Fruit fly (Drosophila melanogaster) whole organism, wandering third instar larva: ENCODE results near the gene CG17560.

Source experiments
- Dfd ChIP-seq: fragments of >200 bp; optimal IDR thresholded peaks from 2 replicates; lab custom pipeline; 2017; ENCODE audit warnings: missing biosample characterization, missing genetic modification characterization
- Dif ChIP-seq: fragments of 200-275, 200-300 bp; sonication (Bioruptor generic); optimal IDR thresholded peaks from 2 replicates; lab custom pipeline; 2018; ENCODE audit warnings: missing biosample characterization, missing genetic modification characterization; ENCODE audit not compliant: partially characterized antibody
- HLH106 ChIP-seq: fragments of 200-800 bp; optimal IDR thresholded peaks from 3 replicates; lab custom pipeline; 2019; ENCODE audit warnings: missing biosample characterization, mild to moderate bottlenecking, missing genetic modification characterization, moderate library complexity
- Rel ChIP-seq, 2 experiments: fragments of 200-800 bp; sonication (Bioruptor generic) in 1 of 2; optimal IDR thresholded peaks; 2 replicates in 1 of 2; 3 replicates in 1 of 2; lab custom pipeline; 2016 to 2019; ENCODE audit warnings: mild to moderate bottlenecking in 2 of 2, missing biosample characterization in 2 of 2, missing genetic modification characterization in 2 of 2, moderate library complexity in 1 of 2
- br ChIP-seq: fragments of 200-800 bp; sonication (Bioruptor generic); optimal IDR thresholded peaks from 2 replicates; lab custom pipeline; 2016; ENCODE audit warnings: missing biosample characterization, missing genetic modification characterization
- lola ChIP-seq: fragments of >200 bp; optimal IDR thresholded peaks from 2 replicates; lab custom pipeline; 2017; ENCODE audit warnings: missing biosample characterization, missing genetic modification characterization
- pan ChIP-seq: fragments of >200 bp; optimal IDR thresholded peaks from 2 replicates; lab custom pipeline; 2017
- psq ChIP-seq: fragments of 200-800 bp; sonication (Bioruptor generic); optimal IDR thresholded peaks from 3 replicates; lab custom pipeline; 2017; ENCODE audit warnings: missing biosample characterization, mild to moderate bottlenecking, missing genetic modification characterization, moderate library complexity
- rgr ChIP-seq: fragments of 200-800 bp; sonication (Bioruptor generic); optimal IDR thresholded peaks from 3 replicates; lab custom pipeline; 2016; ENCODE audit warnings: missing biosample characterization, mild to moderate bottlenecking, missing genetic modification characterization
- usp ChIP-seq: fragments of >200 bp; optimal IDR thresholded peaks from 2 replicates; lab custom pipeline; 2017; ENCODE audit warnings: missing biosample characterization, missing genetic modification characterization

DNA sequence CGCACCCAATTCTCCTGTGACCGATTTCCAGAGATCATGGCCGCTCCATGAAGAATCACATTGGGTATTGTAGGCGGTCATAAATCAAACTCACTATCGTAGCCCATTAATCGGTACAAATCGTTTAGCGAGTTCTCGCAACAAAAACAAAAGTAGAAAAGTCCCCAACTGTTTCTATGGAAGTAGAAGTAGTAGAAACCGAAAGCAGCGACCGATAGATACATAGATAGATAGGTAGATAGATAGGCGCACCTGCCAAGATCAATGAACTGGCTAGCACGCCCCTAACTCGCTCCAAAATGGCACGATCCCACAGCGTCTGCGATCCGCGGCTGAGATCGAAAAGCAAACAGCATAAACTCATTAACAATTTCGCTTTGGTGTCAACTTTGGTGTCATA, 17.0 kb upstream of the CG17560 start:
- TF ChIP-seq Dfd (GFP tag; lab: Kevin White, UChicago): no peak
- no peak for TF ChIP-seq HLH106 (tag; lab: Kevin White, UChicago)
- no peak for TF ChIP-seq br (GFP tag; lab: Kevin White, UChicago)
- no peak for TF ChIP-seq psq
- no peak for TF ChIP-seq rgr (GFP tag; lab: Kevin White, UChicago)
- no peak for TF ChIP-seq lola (GFP tag; lab: Kevin White, UChicago)
- TF ChIP-seq Rel (GFP tag; optimal IDR thresholded peaks at IDR 0.05; lab: Kevin White, UChicago): no peak
- TF ChIP-seq Rel (tag; optimal IDR thresholded peaks at IDR 0.05; lab: Kevin White, UChicago): no peak
- no peak for TF ChIP-seq usp
- no peak for TF ChIP-seq Dif (GFP tag; lab: Kevin White, UChicago)
- TF ChIP-seq pan: no peak
